Worm (Caenorhabditis elegans) whole organism, L1 larva: ENCODE data around the gene cut-4.

Experiments used
- C04F5.9 ChIP-seq: sonication (generic microtip); optimal IDR thresholded peaks from 2 replicates; lab custom pipeline; 2016; ENCODE audit warnings: missing genetic modification characterization, missing compliant biosample characterization
- F16B12.6 ChIP-seq: fragments of 150-350 bp; optimal IDR thresholded peaks from 2 replicates; lab custom pipeline; 2014; ENCODE audit warnings: missing biosample characterization, missing genetic modification characterization
- Y116A8C.19 ChIP-seq: sonication (generic microtip); optimal IDR thresholded peaks from 2 replicates; lab custom pipeline; 2016; ENCODE audit warnings: missing compliant biosample characterization, missing genetic modification characterization, borderline replicate concordance
- aha-1 ChIP-seq: fragments of 150-350 bp; optimal IDR thresholded peaks from 2 replicates; lab custom pipeline; 2014; ENCODE audit warnings: missing biosample characterization, missing genetic modification characterization
- alr-1 ChIP-seq: fragments of 200-800 bp; sonication (Bioruptor generic); optimal IDR thresholded peaks from 2 replicates; lab custom pipeline; 2018; ENCODE audit warnings: borderline replicate concordance, mild to moderate bottlenecking, missing genetic modification characterization, missing compliant biosample characterization
- ama-1 ChIP-seq: fragments of 150-350 bp; optimal IDR thresholded peaks from 2 replicates; lab custom pipeline; 2014
- ceh-82 ChIP-seq, 3 experiments: fragments of 150-350 bp in 1 of 3; sonication (generic microtip) in 2 of 3; optimal IDR thresholded peaks; 2 replicates each; lab custom pipeline; 2014 to 2017; ENCODE audit warnings: missing biosample characterization in 3 of 3, missing genetic modification characterization in 3 of 3
- ceh-88 ChIP-seq: fragments of 200-800 bp; sonication (Bioruptor generic); IDR thresholded peaks from 2 replicates; pipeline ENCODE4 v1.3.6; 2022; ENCODE audit warnings: missing genetic modification characterization, missing compliant biosample characterization
- ces-1 ChIP-seq: fragments of 150-350 bp; optimal IDR thresholded peaks from 2 replicates; lab custom pipeline; 2014; ENCODE audit warnings: missing biosample characterization, missing genetic modification reagents, missing genetic modification characterization
- dpl-1 ChIP-seq, 3 experiments: fragments of 150-350 bp in 2 of 3; sonication (generic microtip) in 1 of 3; optimal IDR thresholded peaks; 2 replicates each; lab custom pipeline; 2014 to 2017; ENCODE audit warnings: missing biosample characterization in 3 of 3, missing genetic modification characterization in 3 of 3, missing genetic modification reagents in 3 of 3
- dsc-1 ChIP-seq: sonication (generic microtip); optimal IDR thresholded peaks from 2 replicates; lab custom pipeline; 2016; ENCODE audit warnings: mild to moderate bottlenecking, missing genetic modification characterization, missing compliant biosample characterization
- efl-1 ChIP-seq, 4 experiments: fragments of 150-350 bp; optimal IDR thresholded peaks in 3 of 4; peaks in 1 of 4; 1 replicate in 1 of 4; 2 replicates in 3 of 4; lab custom pipeline; 2014; ENCODE audit warnings: missing biosample characterization in 2 of 4, missing genetic modification characterization in 2 of 4, missing genetic modification reagents in 2 of 4
- egl-13 ChIP-seq: sonication (generic microtip); optimal IDR thresholded peaks from 2 replicates; lab custom pipeline; 2016; ENCODE audit warnings: missing genotype, missing genetic modification reagents, missing genetic modification characterization, missing compliant biosample characterization
- egl-27 ChIP-seq, 2 experiments: fragments of 150-350 bp in 1 of 2; sonication (generic microtip); optimal IDR thresholded peaks; 3 replicates each; lab custom pipeline; 2017 to 2018; ENCODE audit warnings: missing biosample characterization in 2 of 2, missing genetic modification characterization in 2 of 2, missing genetic modification reagents in 2 of 2
- elt-3 ChIP-seq, 6 experiments: fragments of 150-350 bp in 1 of 6; sonication (generic microtip); optimal IDR thresholded peaks; 2 replicates each; lab custom pipeline; 2017 to 2018; ENCODE audit warnings: missing biosample characterization in 6 of 6, missing genetic modification characterization in 6 of 6, inconsistent platforms in 1 of 6
- ets-5 ChIP-seq: fragments of 200-800 bp; sonication (Bioruptor generic); IDR thresholded peaks from 2 replicates; pipeline ENCODE4 v1.3.6; 2022; ENCODE audit warnings: missing genetic modification characterization, missing compliant biosample characterization
- fkh-4 ChIP-seq: sonication (generic microtip); optimal IDR thresholded peaks from 2 replicates; lab custom pipeline; 2016; ENCODE audit warnings: missing compliant biosample characterization, missing genetic modification characterization, borderline replicate concordance
- fos-1 ChIP-seq: fragments of 150-350 bp; optimal IDR thresholded peaks from 2 replicates; lab custom pipeline; 2014; ENCODE audit warnings: missing biosample characterization, missing genetic modification characterization
- grh-1 ChIP-seq: fragments of 200-800 bp; sonication (Bioruptor generic); IDR thresholded peaks from 2 replicates; pipeline ENCODE4 v1.3.6; 2022; ENCODE audit warnings: missing genetic modification reagents, missing genetic modification characterization, missing compliant biosample characterization
- hlh-17 ChIP-seq: fragments of 200-800 bp; sonication (Bioruptor generic); optimal IDR thresholded peaks from 2 replicates; lab custom pipeline; 2018; ENCODE audit warnings: missing genetic modification characterization, mild to moderate bottlenecking, missing compliant biosample characterization, moderate library complexity, borderline replicate concordance
- hpl-2 ChIP-seq: fragments of 150-350 bp; optimal IDR thresholded peaks from 2 replicates; lab custom pipeline; 2014; ENCODE audit warnings: missing biosample characterization, missing genetic modification reagents, missing genetic modification characterization
- irx-1 ChIP-seq: sonication (generic microtip); optimal IDR thresholded peaks from 2 replicates; lab custom pipeline; 2016; ENCODE audit warnings: missing genetic modification characterization, missing compliant biosample characterization
- isw-1 ChIP-seq: fragments of 200-800 bp; sonication (Bioruptor generic); IDR thresholded peaks from 2 replicates; pipeline ENCODE4 v1.3.6; 2022; ENCODE audit warnings: missing genetic modification characterization, missing compliant biosample characterization
- lin-15B ChIP-seq: fragments of 150-350 bp; sonication (generic microtip); optimal IDR thresholded peaks from 3 replicates; lab custom pipeline; 2014; ENCODE audit warnings: missing biosample characterization, missing genetic modification characterization
- lin-35 ChIP-seq, 2 experiments: fragments of 150-350 bp; optimal IDR thresholded peaks; 2 replicates each; lab custom pipeline; 2014; ENCODE audit warnings: missing biosample characterization in 2 of 2, missing genetic modification characterization in 2 of 2, missing genetic modification reagents in 2 of 2
- lin-39 ChIP-seq: fragments of 150-350 bp; optimal IDR thresholded peaks from 2 replicates; lab custom pipeline; 2014; ENCODE audit warnings: missing biosample characterization, missing genetic modification reagents, missing genetic modification characterization
- lir-3 ChIP-seq: sonication (generic microtip); optimal IDR thresholded peaks from 2 replicates; lab custom pipeline; 2016; ENCODE audit warnings: mild to moderate bottlenecking, missing genetic modification characterization, moderate library complexity, missing compliant biosample characterization; ENCODE audit not compliant: poor library complexity
- lsy-2 ChIP-seq, 2 experiments: fragments of 150-350 bp; optimal IDR thresholded peaks; 2 replicates each; lab custom pipeline; 2014; ENCODE audit warnings: missing biosample characterization in 2 of 2, missing genetic modification characterization in 2 of 2
- mdl-1 ChIP-seq, 2 experiments: fragments of 150-350 bp; optimal IDR thresholded peaks; 2 replicates each; lab custom pipeline; 2014 to 2017; ENCODE audit warnings: missing biosample characterization in 2 of 2, missing genetic modification characterization in 2 of 2, inconsistent platforms in 1 of 2
- mep-1 ChIP-seq: fragments of 150-350 bp; optimal IDR thresholded peaks from 2 replicates; lab custom pipeline; 2014; ENCODE audit warnings: missing biosample characterization, missing genetic modification characterization
- nhr-12 ChIP-seq: sonication (generic microtip); optimal IDR thresholded peaks from 2 replicates; lab custom pipeline; 2017; ENCODE audit warnings: missing biosample characterization, missing genetic modification characterization
- nhr-19 ChIP-seq: fragments of 200-800 bp; sonication (Bioruptor generic); conservative IDR thresholded peaks from 2 replicates; pipeline ENCODE4 v1.3.6; 2022; ENCODE audit warnings: missing genetic modification characterization, missing compliant biosample characterization
- nhr-47 ChIP-seq: sonication (generic microtip); optimal IDR thresholded peaks from 2 replicates; lab custom pipeline; 2016; ENCODE audit warnings: mild to moderate bottlenecking, missing genetic modification characterization, moderate library complexity, missing compliant biosample characterization
- nhr-77 ChIP-seq: fragments of 150-350 bp; optimal IDR thresholded peaks from 2 replicates; lab custom pipeline; 2014; ENCODE audit warnings: missing biosample characterization, missing genetic modification characterization
- nhr-84 ChIP-seq: sonication (generic microtip); optimal IDR thresholded peaks from 2 replicates; lab custom pipeline; 2017; ENCODE audit warnings: missing biosample characterization, missing genetic modification characterization
- pax-3 ChIP-seq: fragments of 200-800 bp; sonication (Bioruptor generic); optimal IDR thresholded peaks from 2 replicates; lab custom pipeline; 2018; ENCODE audit warnings: mild to moderate bottlenecking, missing genetic modification characterization, moderate library complexity, missing compliant biosample characterization
- pqm-1 ChIP-seq: sonication (generic microtip); optimal IDR thresholded peaks from 3 replicates; lab custom pipeline; 2017; ENCODE audit warnings: missing biosample characterization, missing genetic modification characterization
- rnt-1 ChIP-seq: sonication (generic microtip); optimal IDR thresholded peaks from 2 replicates; lab custom pipeline; 2016; ENCODE audit warnings: mild to moderate bottlenecking, missing genetic modification characterization, moderate library complexity, missing compliant biosample characterization
- skn-1 ChIP-seq: fragments of 150-350 bp; optimal IDR thresholded peaks from 2 replicates; lab custom pipeline; 2014; ENCODE audit warnings: missing biosample characterization, missing genetic modification characterization
- snpc-4 ChIP-seq: fragments of 150-350 bp; optimal IDR thresholded peaks from 2 replicates; lab custom pipeline; 2014; ENCODE audit warnings: missing biosample characterization, missing genetic modification characterization
- sptf-1 ChIP-seq: fragments of 150-350 bp; optimal IDR thresholded peaks from 2 replicates; lab custom pipeline; 2014; ENCODE audit warnings: missing biosample characterization, missing genetic modification characterization
- sup-37 ChIP-seq: fragments of 200-800 bp; sonication (Bioruptor generic); optimal IDR thresholded peaks from 2 replicates; lab custom pipeline; 2018; ENCODE audit warnings: mild to moderate bottlenecking, missing genetic modification characterization, missing compliant biosample characterization
- tbx-2 ChIP-seq: sonication (generic microtip); optimal IDR thresholded peaks from 2 replicates; lab custom pipeline; 2016; ENCODE audit warnings: missing genetic modification characterization, missing compliant biosample characterization
- tlp-1 ChIP-seq: fragments of 150-350 bp; optimal IDR thresholded peaks from 2 replicates; lab custom pipeline; 2014; ENCODE audit warnings: missing biosample characterization, missing genetic modification characterization
- unc-98 ChIP-seq: fragments of 200-800 bp; sonication (Bioruptor generic); IDR thresholded peaks from 2 replicates; pipeline ENCODE4 v1.3.6; 2022; ENCODE audit warnings: missing genetic modification characterization, missing compliant biosample characterization
- vab-15 ChIP-seq: sonication (generic microtip); optimal IDR thresholded peaks from 2 replicates; lab custom pipeline; 2017; ENCODE audit warnings: missing genotype, mild to moderate bottlenecking, missing genetic modification characterization, missing compliant biosample characterization
- xbp-1 ChIP-seq: sonication (generic microtip); optimal IDR thresholded peaks from 2 replicates; lab custom pipeline; 2016; ENCODE audit warnings: missing genetic modification characterization, missing compliant biosample characterization
- zag-1 ChIP-seq: fragments of 150-350 bp; optimal IDR thresholded peaks from 2 replicates; lab custom pipeline; 2014; ENCODE audit warnings: missing biosample characterization, missing genetic modification characterization
- ztf-4 ChIP-seq: fragments of 150-350 bp; optimal IDR thresholded peaks from 2 replicates; lab custom pipeline; 2014; ENCODE audit warnings: missing biosample characterization, missing genetic modification characterization

cut-4 gene

ce11 chrII:10390250-10390821 is 45.6 kb upstream of the cut-4 start (continued):
- TF ChIP-seq fos-1 (tag; lab: Kevin White, UChicago) (peak; percentile 32), mep-1 (tag; lab: Kevin White, UChicago) (peak; percentile 17), lsy-2 (tag; optimal IDR thresholded peaks at IDR 0.05; lab: Kevin White, UChicago) (peak; percentile 52 to 60), dsc-1 (no peak), mdl-1 (tag; optimal IDR thresholded peaks at IDR 0.05; lab: Kevin White, UChicago) (peak in 1 of 2 experiments; percentile 90), lin-15B (tag; lab: Kevin White, UChicago) (no peak), rnt-1 (peak; percentile 59), pqm-1 (tag; lab: Kevin White, UChicago) (no peak), ama-1 (lab: Kevin White, UChicago) (peak; percentile 63), nhr-47 (tag; lab: Kevin White, UChicago) (peak; percentile 32), fkh-4 (tag; lab: Kevin White, UChicago) (no peak), dpl-1 (GFP tag; optimal IDR thresholded peaks at IDR 0.05; lab: Kevin White, UChicago) (peak in 1 of 3 experiments; percentile 19), skn-1 (no peak), elt-3 (tag; optimal IDR thresholded peaks at IDR 0.05; lab: Kevin White, UChicago) (peak in 3 of 6 experiments; percentile 9 to 86 (median 71)), tlp-1 (tag; lab: Kevin White, UChicago) (no peak), alr-1 (tag; lab: Kevin White, UChicago) (no peak), nhr-12 (tag; lab: Kevin White, UChicago) (no peak), isw-1 (GFP tag; lab: Robert Waterston, UW) (no peak), F16B12.6 (tag; lab: Kevin White, UChicago) (no peak), zag-1 (tag; lab: Kevin White, UChicago) (no peak), tbx-2 (tag; lab: Kevin White, UChicago) (peak; percentile 46), vab-15 (tag; lab: Kevin White, UChicago) (no peak), nhr-19 (GFP tag; lab: Robert Waterston, UW) (peak; percentile 63), nhr-77 (tag; lab: Kevin White, UChicago) (no peak), egl-13 (tag; lab: Kevin White, UChicago) (no peak), Y116A8C.19 (tag; lab: Kevin White, UChicago) (no peak), snpc-4 (no peak), ces-1 (GFP tag; lab: Kevin White, UChicago) (no peak), hpl-2 (GFP tag; lab: Kevin White, UChicago) (no peak), unc-98 (GFP tag; lab: Robert Waterston, UW) (no peak), lin-39 (no peak), ceh-82 (tag; optimal IDR thresholded peaks at IDR 0.05; lab: Kevin White, UChicago) (no peak), pax-3 (peak; percentile 4), ets-5 (GFP tag; lab: Robert Waterston, UW) (no peak), lin-35 (GFP tag; optimal IDR thresholded peaks at IDR 0.05; lab: Kevin White, UChicago) (peak in 1 of 2 experiments; percentile 76), nhr-84 (no peak), ztf-4 (tag; lab: Kevin White, UChicago) (peak; percentile 46), C04F5.9 (tag; lab: Kevin White, UChicago) (no peak), egl-27 (tag; optimal IDR thresholded peaks at IDR 0.05; lab: Kevin White, UChicago) (no peak), ceh-88 (GFP tag; lab: Robert Waterston, UW) (no peak), sptf-1 (tag; lab: Kevin White, UChicago) (no peak), xbp-1 (tag; lab: Kevin White, UChicago) (no peak), hlh-17 (GFP tag; lab: Kevin White, UChicago) (no peak), irx-1 (no peak), efl-1 (optimal IDR thresholded peaks at IDR 0.05; lab: Kevin White, UChicago) (peak in 1 of 2 experiments; percentile 20), efl-1 (GFP tag; optimal IDR thresholded peaks at IDR 0.05 in 1 of 2; lab: Kevin White, UChicago) (peak in 1 of 2 experiments; percentile 63), sup-37 (GFP tag; lab: Kevin White, UChicago) (peak; percentile 14), grh-1 (no peak), lir-3 (peak; percentile 2), aha-1 (no peak)
